Worm (Caenorhabditis elegans): ENCODE results near the gene Y44A6D.5.

DNA sequence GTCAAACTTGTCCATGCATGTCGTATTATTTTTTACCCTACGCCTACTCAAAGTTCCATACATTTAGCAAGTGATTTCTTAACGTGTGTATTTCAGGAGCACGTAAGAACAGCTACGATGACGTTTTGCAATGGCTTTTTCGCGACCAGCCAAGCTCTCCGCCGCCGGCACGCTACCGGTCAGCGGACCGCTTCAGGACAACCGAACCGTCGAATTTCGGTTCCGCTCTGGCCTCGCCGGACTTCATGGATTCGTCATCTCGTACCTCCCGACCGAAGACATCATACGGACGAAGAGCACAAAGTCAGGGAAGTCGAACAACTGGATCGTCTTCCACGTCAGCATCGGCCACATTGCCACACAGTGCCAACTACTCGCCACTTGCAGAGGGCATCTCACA, 19.2 kb downstream of the Y44A6D.5 start:
- TF ChIP-seq hmg-1.1 (GFP tag; IDR thresholded peaks at IDR 0.05): no peak
- TF ChIP-seq ceh-32 (tag; optimal IDR thresholded peaks at IDR 0.05; ENCODE audit: poor library complexity): no peak
- no peak for TF ChIP-seq jun-1 (tag; optimal IDR thresholded peaks at IDR 0.05)
- no peak for TF ChIP-seq mep-1 (tag; optimal IDR thresholded peaks at IDR 0.05)
- no peak for TF ChIP-seq arid-1 (GFP tag; conservative IDR thresholded peaks at IDR 0.05)
- TF ChIP-seq F49E8.2 (tag; optimal IDR thresholded peaks at IDR 0.05; ENCODE audit: borderline replicate concordance): no peak
- no peak for TF ChIP-seq D1046.2 (GFP tag; IDR thresholded peaks at IDR 0.05)
- no peak for TF ChIP-seq pqm-1 (tag; optimal IDR thresholded peaks at IDR 0.05)
- no peak for TF ChIP-seq nhr-76 (tag; optimal IDR thresholded peaks at IDR 0.05)
- TF ChIP-seq ceh-28 (tag; optimal IDR thresholded peaks at IDR 0.05): no peak
- no peak for TF ChIP-seq snpc-4 (tag; optimal IDR thresholded peaks at IDR 0.05)
- no peak for TF ChIP-seq mdl-1 (tag; optimal IDR thresholded peaks at IDR 0.05)
- TF ChIP-seq skn-1 (tag; optimal IDR thresholded peaks at IDR 0.05): no peak

Data from whole organism, L4 larva.